Worm (Caenorhabditis elegans): ENCODE measurements around the gene T02E9.5.

DNA sequence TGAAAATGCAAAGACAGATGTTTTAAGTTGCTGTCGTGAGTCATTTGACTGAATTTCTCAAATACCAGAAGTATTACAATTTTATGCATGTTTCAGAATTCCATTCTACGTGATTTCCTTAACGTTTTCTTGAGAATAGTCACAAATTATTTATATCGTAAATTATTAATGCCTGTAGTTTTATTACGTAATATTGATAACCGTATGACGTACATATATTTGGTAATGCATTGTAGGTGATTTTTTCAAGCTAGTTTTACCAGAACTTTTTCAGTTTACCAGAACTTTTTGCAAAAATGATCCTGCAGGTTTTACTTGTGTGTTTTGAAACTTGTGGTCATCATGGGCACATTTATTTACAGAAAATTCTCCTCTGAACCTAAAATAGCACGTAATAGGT lies 31.9 kb downstream of the T02E9.5 start:
- TF ChIP-seq ceh-36 (tag; optimal IDR thresholded peaks at IDR 0.05): no peak
- TF ChIP-seq ama-1 (optimal IDR thresholded peaks at IDR 0.05): no peak
- no peak for TF ChIP-seq F13C5.2 (tag; optimal IDR thresholded peaks at IDR 0.05)
- no peak for TF ChIP-seq tbx-37 (GFP tag; conservative IDR thresholded peaks at IDR 0.05)
- no peak for TF ChIP-seq aly-1 (tag; optimal IDR thresholded peaks at IDR 0.05)
- TF ChIP-seq ceh-13 (GFP tag; optimal IDR thresholded peaks at IDR 0.05): no peak
- no peak for TF ChIP-seq sea-1 (GFP tag; conservative IDR thresholded peaks at IDR 0.05)
- TF ChIP-seq pes-1 (GFP tag; IDR thresholded peaks at IDR 0.05): no peak
- no peak for TF ChIP-seq scrt-1 (GFP tag; IDR thresholded peaks at IDR 0.05)
- TF ChIP-seq hmbx-1 (tag; optimal IDR thresholded peaks at IDR 0.05): no peak
